Fruit fly (Drosophila melanogaster) S2 (cell line): ENCODE measurements around the gene CG42766.

ENCODE experiments used
- CG8478 ChIP-seq: fragments of >200 bp; optimal IDR thresholded peaks from 2 replicates; lab custom pipeline; 2018
- CTCF ChIP-seq, 2 experiments: fragments of >200 bp; optimal IDR thresholded peaks; 2 replicates each; lab custom pipeline; 2018

dm6 chrX:15933504-15934225 lies 43.0 kb upstream of the CG42766 start, which contains the start of gene Ranbp16:
- TF ChIP-seq CG8478 (lab: Kevin White, UChicago) (no peak), CTCF (optimal IDR thresholded peaks at IDR 0.05; lab: Kevin White, UChicago) (no peak)
